Worm (Caenorhabditis elegans) whole organism, L2 larva: Measurements from ENCODE around the gene srg-7.

Experiments used
- ama-1 ChIP-seq: fragments of 150-350 bp; optimal IDR thresholded peaks from 2 replicates; lab custom pipeline; 2018; ENCODE audit warnings: inconsistent platforms
- ceh-82 ChIP-seq: fragments of 150-350 bp; optimal IDR thresholded peaks from 2 replicates; lab custom pipeline; 2014; ENCODE audit warnings: missing biosample characterization, missing genetic modification characterization
- dmd-4 ChIP-seq: sonication (generic microtip); optimal IDR thresholded peaks from 2 replicates; lab custom pipeline; 2017; ENCODE audit warnings: missing biosample characterization, missing genetic modification characterization
- egl-27 ChIP-seq: sonication (generic microtip); optimal IDR thresholded peaks from 3 replicates; lab custom pipeline; 2017; ENCODE audit warnings: missing biosample characterization, missing genetic modification reagents, missing genetic modification characterization
- elt-3 ChIP-seq: sonication (generic microtip); optimal IDR thresholded peaks from 2 replicates; lab custom pipeline; 2017; ENCODE audit warnings: missing biosample characterization, missing genetic modification characterization
- lin-39 ChIP-seq: fragments of 150-350 bp; optimal IDR thresholded peaks from 2 replicates; lab custom pipeline; 2014; ENCODE audit warnings: missing biosample characterization, missing genetic modification reagents, missing genetic modification characterization
- lsy-2 ChIP-seq, 2 experiments: fragments of 150-350 bp in 1 of 2; sonication (generic microtip) in 1 of 2; optimal IDR thresholded peaks; 2 replicates each; lab custom pipeline; 2014 to 2017; ENCODE audit warnings: missing biosample characterization in 2 of 2, missing genetic modification characterization in 2 of 2
- mdl-1 ChIP-seq, 2 experiments: fragments of 150-350 bp in 1 of 2; sonication (generic microtip) in 1 of 2; optimal IDR thresholded peaks; 2 replicates each; lab custom pipeline; 2017; ENCODE audit warnings: missing biosample characterization in 2 of 2, missing genetic modification characterization in 2 of 2
- unc-39 ChIP-seq: fragments of 150-350 bp; optimal IDR thresholded peaks from 2 replicates; lab custom pipeline; 2014; ENCODE audit warnings: missing biosample characterization, missing genetic modification characterization
- zag-1 ChIP-seq: fragments of 150-350 bp; optimal IDR thresholded peaks from 2 replicates; lab custom pipeline; 2014; ENCODE audit warnings: missing biosample characterization, missing genetic modification characterization

- TF ChIP-seq ama-1 (lab: Kevin White, UChicago) (no peak), dmd-4 (tag; lab: Kevin White, UChicago) (no peak), elt-3 (no peak), lin-39 (tag; lab: Kevin White, UChicago) (no peak), ceh-82 (tag; lab: Kevin White, UChicago) (no peak), egl-27 (tag; lab: Kevin White, UChicago) (no peak), mdl-1 (tag; optimal IDR thresholded peaks at IDR 0.05; lab: Kevin White, UChicago) (no peak), zag-1 (tag; lab: Kevin White, UChicago) (no peak), lsy-2 (tag; optimal IDR thresholded peaks at IDR 0.05; lab: Kevin White, UChicago) (no peak), unc-39 (tag; lab: Kevin White, UChicago) (no peak)
These were observed 31.3 kb downstream of the srg-7 start, which contains the start of gene T12A2.21 for ce11 chrIII:6236649-6237048.
